Worm (Caenorhabditis elegans) whole organism, L3 larva: ENCODE measurements around the gene C08A9.3.

Experiments used
- ama-1 ChIP-seq: fragments of 150-350 bp; optimal IDR thresholded peaks from 2 replicates; lab custom pipeline; 2018
- elt-3 ChIP-seq, 3 experiments: fragments of 150-350 bp in 1 of 3; sonication (generic microtip) in 2 of 3; optimal IDR thresholded peaks; 2 replicates in 2 of 3; 4 replicates in 1 of 3; lab custom pipeline; 2014 to 2017; ENCODE audit warnings: missing biosample characterization in 3 of 3, missing genetic modification characterization in 3 of 3
- fkh-10 ChIP-seq: sonication (generic microtip); optimal IDR thresholded peaks from 2 replicates; lab custom pipeline; 2017; ENCODE audit warnings: missing biosample characterization, missing genetic modification reagents, missing genetic modification characterization
- fkh-2 ChIP-seq: fragments of 150-350 bp; optimal IDR thresholded peaks from 2 replicates; lab custom pipeline; 2014; ENCODE audit warnings: missing biosample characterization, missing genetic modification reagents, missing genetic modification characterization
- hmg-11 ChIP-seq: sonication (generic microtip); optimal IDR thresholded peaks from 2 replicates; lab custom pipeline; 2016; ENCODE audit warnings: missing genetic modification characterization, missing compliant biosample characterization
- lin-39 ChIP-seq: fragments of 150-350 bp; optimal IDR thresholded peaks from 2 replicates; lab custom pipeline; 2018; ENCODE audit warnings: missing biosample characterization, missing genetic modification reagents, missing genetic modification characterization
- nhr-25 ChIP-seq: sonication (generic microtip); optimal IDR thresholded peaks from 2 replicates; lab custom pipeline; 2017; ENCODE audit warnings: missing biosample characterization, missing genetic modification characterization
- nhr-77 ChIP-seq: fragments of 150-350 bp; optimal IDR thresholded peaks from 2 replicates; lab custom pipeline; 2014; ENCODE audit warnings: missing biosample characterization, missing genetic modification characterization
- tbx-2 ChIP-seq: sonication (generic microtip); optimal IDR thresholded peaks from 2 replicates; lab custom pipeline; 2016; ENCODE audit warnings: mild to moderate bottlenecking, missing genetic modification characterization, missing compliant biosample characterization
- unc-62 ChIP-seq: fragments of 150-350 bp; sonication (generic microtip); optimal IDR thresholded peaks from 4 replicates; lab custom pipeline; 2014; ENCODE audit warnings: missing biosample characterization, missing genetic modification reagents, missing genetic modification characterization

- no peak for TF ChIP-seq unc-62 (GFP tag; lab: Kevin White, UChicago)
- TF ChIP-seq fkh-10 (GFP tag; lab: Kevin White, UChicago) = no peak
- no peak for TF ChIP-seq nhr-25
- no peak for TF ChIP-seq nhr-77 (tag; lab: Kevin White, UChicago)
- no peak for TF ChIP-seq elt-3 (tag; optimal IDR thresholded peaks at IDR 0.05; lab: Kevin White, UChicago)
- TF ChIP-seq lin-39 (tag; lab: Kevin White, UChicago) = no peak
- TF ChIP-seq ama-1 (lab: Kevin White, UChicago) = no peak
- no peak for TF ChIP-seq hmg-11 (tag; lab: Kevin White, UChicago)
- TF ChIP-seq fkh-2 = no peak
- TF ChIP-seq tbx-2 (tag; lab: Kevin White, UChicago) = no peak
Measured at ce11 chrX:17115089-17115488, 22.0 kb upstream of the C08A9.3 start, which contains the start of gene lido-6.
